Fruit fly (Drosophila melanogaster): ENCODE data around the gene Ing3.

The Ing3 gene

DNA sequence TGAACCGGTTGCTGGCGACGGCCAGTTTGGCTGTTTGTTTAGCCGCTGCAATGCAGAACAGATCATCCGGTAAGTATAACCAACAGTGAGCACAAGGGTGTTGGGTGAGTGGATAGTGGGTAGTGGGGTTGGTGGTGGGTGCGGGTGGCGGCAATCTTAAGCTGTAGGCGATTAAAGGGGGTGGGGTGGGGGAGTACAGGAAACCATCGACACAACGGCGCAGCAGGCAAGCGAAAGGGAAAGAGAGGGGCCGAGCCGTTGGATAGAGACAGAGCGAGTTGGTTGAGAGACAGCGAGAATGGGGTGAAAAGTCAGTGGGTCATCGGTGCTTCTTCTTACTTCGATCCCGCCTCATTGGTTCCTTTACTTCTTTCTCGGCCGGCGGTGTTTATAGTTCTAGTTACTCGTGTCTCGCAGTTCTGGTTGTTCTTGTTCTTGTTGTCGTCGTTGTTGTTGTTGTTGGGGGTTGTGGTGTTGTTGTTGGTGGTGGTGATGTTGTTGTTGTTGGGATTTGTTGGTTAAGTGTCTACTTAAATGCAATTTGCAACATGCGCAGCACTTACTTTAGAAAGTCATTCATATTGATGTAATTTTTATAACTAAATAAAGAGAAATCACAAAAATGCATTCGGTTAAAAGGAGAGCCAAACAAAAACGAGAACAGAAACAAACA, 16.5 kb downstream of the Ing3 start:
- TF ChIP-seq CG8159 (tag; optimal IDR thresholded peaks at IDR 0.05) (no peak), CG13204 (GFP tag; optimal IDR thresholded peaks at IDR 0.05) (no peak), CG8301 (tag; optimal IDR thresholded peaks at IDR 0.05) (no peak), CG4496 (GFP tag; IDR thresholded peaks at IDR 0.05) (no peak), EcR (GFP tag; optimal IDR thresholded peaks at IDR 0.05) (no peak), CG32121 (GFP tag; IDR thresholded peaks at IDR 0.05) (no peak)

DNA sequence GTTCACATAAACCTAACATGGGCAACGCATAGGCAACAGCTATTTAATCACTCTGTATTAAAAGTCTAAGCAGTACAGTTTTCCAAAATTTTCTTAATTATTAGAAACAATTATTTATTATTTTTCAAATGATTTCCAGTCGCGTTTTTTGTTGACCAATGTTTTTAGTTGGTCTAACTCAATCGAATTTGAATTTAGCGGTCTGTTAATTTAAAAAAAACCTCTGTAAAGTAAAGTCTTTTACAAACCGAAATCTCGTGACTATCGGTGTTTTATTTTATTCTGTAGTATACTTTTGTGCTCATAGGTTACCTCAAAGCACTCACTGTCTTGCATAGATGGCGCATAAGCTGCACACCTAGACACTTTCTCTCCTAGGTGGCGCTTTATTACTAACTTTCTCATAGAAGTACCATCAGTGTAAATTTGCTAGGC, 17.8 kb downstream of the Ing3 start:
- no peak for TF ChIP-seq fd96Ca (GFP tag; IDR thresholded peaks at IDR 0.05)
- peak; percentile 34; the same call in 1 of the 3 replicates for TF ChIP-seq CG4496 (GFP tag; IDR thresholded peaks at IDR 0.05)
- no peak for TF ChIP-seq CG8159 (tag; optimal IDR thresholded peaks at IDR 0.05)
- no peak for TF ChIP-seq CG34367 (tag; optimal IDR thresholded peaks at IDR 0.05)
- TF ChIP-seq CG13204 (GFP tag; optimal IDR thresholded peaks at IDR 0.05), result no peak
- TF ChIP-seq CG9948 (tag; optimal IDR thresholded peaks at IDR 0.05), result no peak
- no peak for TF ChIP-seq CG8301 (tag; optimal IDR thresholded peaks at IDR 0.05)
- no peak for TF ChIP-seq CG10348 (GFP tag; IDR thresholded peaks at IDR 0.05)

DNA sequence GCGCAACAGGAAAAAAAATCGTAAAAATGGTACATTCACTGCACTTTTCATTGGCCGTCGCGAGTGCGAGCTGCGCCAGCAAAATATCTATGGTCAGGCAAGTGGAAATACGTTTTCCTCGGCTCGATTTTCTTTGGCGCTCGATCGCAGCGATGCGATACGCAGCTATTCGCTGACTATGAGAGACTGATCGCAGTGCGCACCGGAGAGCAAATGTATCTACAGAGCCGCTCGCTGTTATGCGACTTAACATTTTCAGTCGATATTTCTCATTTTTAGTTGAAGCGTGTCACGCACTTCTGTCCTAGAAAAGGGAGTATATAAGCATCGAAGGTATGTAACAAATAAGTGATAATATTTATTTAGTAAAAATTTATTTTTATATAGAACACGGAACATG, 18.2 kb downstream of the Ing3 start, which contains the start of gene wgn:
TSS of gene wgn (minus strand) at position 193 of the 400 bp plus-strand sequence.
- no peak for TF ChIP-seq gl (tag; optimal IDR thresholded peaks at IDR 0.05)
- TF ChIP-seq CG10348 (GFP tag; IDR thresholded peaks at IDR 0.05), result no peak
- TF ChIP-seq CG4496 (GFP tag; IDR thresholded peaks at IDR 0.05), result 0 out of 3 replicates have a peak, but pooled peaks have one; percentile 54
- no peak for TF ChIP-seq CG14655 (GFP tag; optimal IDR thresholded peaks at IDR 0.05)
- TF ChIP-seq CG9948 (tag; optimal IDR thresholded peaks at IDR 0.05), result no peak
- peak; percentile 41; the same call in 1 of the 2 replicates for TF ChIP-seq CG12605 (GFP tag; IDR thresholded peaks at IDR 0.05)
- TF ChIP-seq D1 (tag; optimal IDR thresholded peaks at IDR 0.05), result no peak
- no peak for TF ChIP-seq CG13204 (GFP tag; optimal IDR thresholded peaks at IDR 0.05)
- no peak for TF ChIP-seq EcR (GFP tag; optimal IDR thresholded peaks at IDR 0.05)
- no peak for TF ChIP-seq CG15710 (tag; optimal IDR thresholded peaks at IDR 0.05)
- peak; percentile 61 for TF ChIP-seq CG32121 (GFP tag; IDR thresholded peaks at IDR 0.05)
- TF ChIP-seq CG8159 (tag; optimal IDR thresholded peaks at IDR 0.05), result no peak
- TF ChIP-seq Pif1A (GFP tag; optimal IDR thresholded peaks at IDR 0.05), result no peak
- peak; percentile 52; the same call in 1 of the 2 replicates for TF ChIP-seq Ets98B (GFP tag; IDR thresholded peaks at IDR 0.05)
- no peak for TF ChIP-seq Snoo (tag; optimal IDR thresholded peaks at IDR 0.05)
- TF ChIP-seq fd96Ca (GFP tag; IDR thresholded peaks at IDR 0.05), result no peak
- TF ChIP-seq rn (GFP tag; IDR thresholded peaks at IDR 0.05), result no peak

DNA sequence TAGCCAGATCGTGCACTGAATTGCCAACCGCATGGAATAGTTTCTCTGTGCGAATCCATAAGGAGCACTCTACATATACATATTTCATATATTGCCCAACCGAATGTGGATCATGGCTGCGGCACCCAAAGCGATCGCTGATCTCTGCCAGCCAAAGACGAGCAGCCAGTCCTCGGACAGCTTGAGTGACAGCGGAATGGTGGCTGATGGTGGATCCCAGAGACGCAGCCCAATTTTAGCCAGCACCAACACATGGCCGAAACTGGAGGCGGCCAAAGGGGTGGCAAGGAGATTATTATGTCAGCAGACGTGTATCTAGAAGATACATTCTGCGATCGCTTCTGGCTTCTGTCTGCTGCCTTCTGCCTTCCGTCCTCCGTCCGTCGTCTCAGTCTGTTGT, 21.9 kb downstream of the Ing3 start:
- TF ChIP-seq CG9948 (tag; optimal IDR thresholded peaks at IDR 0.05) (no peak), CG10348 (GFP tag; IDR thresholded peaks at IDR 0.05) (no peak), CG17806 (tag; optimal IDR thresholded peaks at IDR 0.05) (no peak), gl (tag; optimal IDR thresholded peaks at IDR 0.05) (no peak), D1 (tag; optimal IDR thresholded peaks at IDR 0.05) (no peak), CG8301 (tag; optimal IDR thresholded peaks at IDR 0.05) (no peak), CG4496 (GFP tag; IDR thresholded peaks at IDR 0.05) (no peak), CG12605 (GFP tag; IDR thresholded peaks at IDR 0.05) (no peak), CG14655 (GFP tag; optimal IDR thresholded peaks at IDR 0.05) (no peak), fd96Ca (GFP tag; IDR thresholded peaks at IDR 0.05) (no peak), CG15710 (tag; optimal IDR thresholded peaks at IDR 0.05) (no peak), EcR (GFP tag; optimal IDR thresholded peaks at IDR 0.05) (no peak), Snoo (tag; optimal IDR thresholded peaks at IDR 0.05) (no peak), CG8159 (tag; optimal IDR thresholded peaks at IDR 0.05) (no peak), Pif1B (GFP tag; optimal IDR thresholded peaks at IDR 0.05) (no peak), Ets98B (GFP tag; IDR thresholded peaks at IDR 0.05) (no peak)

DNA sequence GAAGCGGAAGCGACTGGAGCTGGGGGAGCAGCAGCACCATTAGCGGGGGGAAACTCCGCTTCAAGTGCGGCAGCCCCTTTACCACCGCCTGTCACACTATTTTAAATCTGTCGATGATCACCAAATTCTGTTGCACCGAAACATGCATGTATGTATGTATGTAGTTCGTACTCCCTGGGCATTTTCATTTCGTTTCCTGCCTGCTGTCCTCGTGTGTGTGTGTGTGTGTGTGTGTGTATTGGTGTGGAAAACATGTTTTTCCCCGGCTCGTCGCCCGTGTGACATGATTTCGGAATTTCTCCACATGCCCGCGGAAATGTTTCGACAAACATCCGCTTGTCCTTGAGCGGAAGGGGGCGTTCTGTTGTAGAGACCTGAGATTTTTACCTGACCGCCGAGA, 25.9 kb downstream of the Ing3 start:
- TF ChIP-seq Ets98B (GFP tag; IDR thresholded peaks at IDR 0.05), result no peak
- TF ChIP-seq CG32121 (GFP tag; IDR thresholded peaks at IDR 0.05), result no peak
- TF ChIP-seq CG12605 (GFP tag; IDR thresholded peaks at IDR 0.05), result no peak
- no peak for TF ChIP-seq CG14655 (GFP tag; optimal IDR thresholded peaks at IDR 0.05)
- no peak for TF ChIP-seq Snoo (tag; optimal IDR thresholded peaks at IDR 0.05)
- TF ChIP-seq CG8159 (tag; optimal IDR thresholded peaks at IDR 0.05), result no peak
- no peak for TF ChIP-seq gl (tag; optimal IDR thresholded peaks at IDR 0.05)
- TF ChIP-seq CG34367 (tag; optimal IDR thresholded peaks at IDR 0.05), result no peak
- no peak for TF ChIP-seq CG8301 (tag; optimal IDR thresholded peaks at IDR 0.05)
- TF ChIP-seq EcR (GFP tag; optimal IDR thresholded peaks at IDR 0.05), result no peak
- no peak for TF ChIP-seq Pif1B (GFP tag; optimal IDR thresholded peaks at IDR 0.05)
- no peak for TF ChIP-seq rn (GFP tag; IDR thresholded peaks at IDR 0.05)

DNA sequence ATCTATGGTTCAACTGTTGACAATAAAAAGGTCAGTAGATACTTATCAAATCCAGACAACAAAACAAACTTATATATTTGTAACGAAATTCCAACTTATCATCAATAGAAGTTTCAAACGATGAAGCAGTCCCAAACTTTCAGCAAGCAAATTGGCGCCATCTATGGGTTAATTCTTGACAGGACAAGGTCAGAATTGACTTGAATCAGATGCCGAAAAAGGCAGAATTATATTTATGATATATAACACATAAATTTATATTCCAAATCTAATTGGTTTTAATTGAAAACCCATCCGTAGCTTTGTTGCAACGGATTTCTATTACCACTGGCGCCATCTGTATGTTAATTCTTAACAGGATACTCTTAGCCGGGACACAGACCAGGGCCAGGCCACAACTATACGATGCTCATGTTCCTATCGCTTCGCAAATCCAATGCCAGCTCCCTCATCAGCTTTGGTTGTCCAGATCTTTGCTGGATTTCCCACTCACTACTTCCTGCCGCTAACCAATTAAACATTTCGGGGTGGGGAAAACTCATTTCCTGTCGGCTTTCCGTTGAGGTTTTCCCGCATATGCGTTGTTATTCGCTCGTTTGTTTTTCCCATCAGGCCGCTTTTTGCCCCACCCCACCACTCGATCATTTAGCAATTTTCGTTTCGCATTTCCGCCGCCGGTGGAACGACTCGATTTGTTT, 31.1 kb downstream of the Ing3 start:
- TF ChIP-seq Snoo (tag; optimal IDR thresholded peaks at IDR 0.05) (no peak), CG4496 (GFP tag; IDR thresholded peaks at IDR 0.05) (0 out of 3 replicates have a peak, but pooled peaks have one; percentile 14)
